Fruit fly (Drosophila melanogaster) whole organism, embryonic: ENCODE data around the gene Muc18B.

ENCODE experiments used
- ATbp ChIP-seq: fragments of 200-800 bp; sonication (Bioruptor generic); optimal IDR thresholded peaks from 2 replicates; lab custom pipeline; 2017; ENCODE audit warnings: missing biosample characterization, mild to moderate bottlenecking, missing genetic modification characterization, missing genetic modification reagents
- CG13123 ChIP-seq: fragments of 200-800 bp; sonication (Bioruptor generic); optimal IDR thresholded peaks from 2 replicates; lab custom pipeline; 2016; ENCODE audit warnings: missing biosample characterization, missing genetic modification characterization
- CG16863 ChIP-seq: fragments of 200-800 bp; sonication (Bioruptor generic); optimal IDR thresholded peaks from 3 replicates; lab custom pipeline; 2016; ENCODE audit warnings: missing biosample characterization, missing genetic modification characterization
- CG7745 ChIP-seq: fragments of 200-800 bp; sonication (Bioruptor generic); optimal IDR thresholded peaks from 2 replicates; lab custom pipeline; 2018; ENCODE audit warnings: missing biosample characterization, mild to moderate bottlenecking, missing genetic modification characterization, moderate library complexity
- Gsc ChIP-seq: fragments of 200-800 bp; sonication (Bioruptor generic); IDR thresholded peaks from 2 replicates; pipeline ENCODE4 v1.3.6; 2022; ENCODE audit warnings: missing biosample characterization, missing genetic modification characterization
- NC2β ChIP-seq: fragments of 200-800 bp; sonication (Bioruptor generic); optimal IDR thresholded peaks from 2 replicates; lab custom pipeline; 2016; ENCODE audit warnings: missing biosample characterization, missing genetic modification characterization
- grau ChIP-seq: fragments of 200-800 bp; optimal IDR thresholded peaks from 3 replicates; lab custom pipeline; 2019; ENCODE audit warnings: missing biosample characterization, mild to moderate bottlenecking, missing genetic modification characterization, moderate library complexity
- lbe ChIP-seq: fragments of 200-800 bp; sonication (Bioruptor generic); optimal IDR thresholded peaks from 2 replicates; lab custom pipeline; 2016; ENCODE audit warnings: missing biosample characterization, mild to moderate bottlenecking, missing genetic modification characterization

- TF ChIP-seq CG13123 (GFP tag; lab: Kevin White, UChicago) (no peak), Gsc (GFP tag; lab: Robert Waterston, UW) (no peak), grau (tag; lab: Kevin White, UChicago) (no peak), lbe (GFP tag; lab: Kevin White, UChicago) (no peak), CG7745 (no peak), ATbp (GFP tag; lab: Kevin White, UChicago) (no peak), NC2β (GFP tag; lab: Kevin White, UChicago) (no peak), CG16863 (GFP tag; lab: Kevin White, UChicago) (no peak)
Observed at dm6 chrX:19201630-19202029, 13.7 kb upstream of the Muc18B start, which contains the start of gene CG7990.
